Worm (Caenorhabditis elegans) whole organism, L3 larva: Measurements from ENCODE around the gene znf-474.

Experiments
- aly-2 ChIP-seq: fragments of 150-350 bp; optimal IDR thresholded peaks from 2 replicates; lab custom pipeline; 2014; ENCODE audit warnings: missing biosample characterization, missing genetic modification characterization
- ceh-28 ChIP-seq: fragments of 150-350 bp; optimal IDR thresholded peaks from 2 replicates; lab custom pipeline; 2014; ENCODE audit warnings: missing biosample characterization, missing genetic modification reagents, missing genetic modification characterization
- elt-3 ChIP-seq, 3 experiments: fragments of 150-350 bp in 1 of 3; sonication (generic microtip) in 2 of 3; optimal IDR thresholded peaks; 2 replicates in 2 of 3; 4 replicates in 1 of 3; lab custom pipeline; 2014 to 2017; ENCODE audit warnings: missing biosample characterization in 3 of 3, missing genetic modification characterization in 3 of 3
- fos-1 ChIP-seq: fragments of 150-350 bp; optimal IDR thresholded peaks from 2 replicates; lab custom pipeline; 2014; ENCODE audit warnings: missing biosample characterization, missing genetic modification characterization
- nhr-11 ChIP-seq: fragments of 150-350 bp; optimal IDR thresholded peaks from 2 replicates; lab custom pipeline; 2014; ENCODE audit warnings: missing biosample characterization, missing genetic modification characterization
- nhr-12 ChIP-seq: fragments of 150-350 bp; optimal IDR thresholded peaks from 2 replicates; lab custom pipeline; 2014; ENCODE audit warnings: missing biosample characterization, missing genetic modification characterization
- pha-4 ChIP-seq: fragments of 150-350 bp; optimal IDR thresholded peaks from 2 replicates; lab custom pipeline; 2014; ENCODE audit warnings: missing biosample characterization, missing genetic modification reagents, missing genetic modification characterization
- zag-1 ChIP-seq: fragments of 150-350 bp; optimal IDR thresholded peaks from 2 replicates; lab custom pipeline; 2014; ENCODE audit warnings: missing biosample characterization, missing genetic modification characterization

DNA sequence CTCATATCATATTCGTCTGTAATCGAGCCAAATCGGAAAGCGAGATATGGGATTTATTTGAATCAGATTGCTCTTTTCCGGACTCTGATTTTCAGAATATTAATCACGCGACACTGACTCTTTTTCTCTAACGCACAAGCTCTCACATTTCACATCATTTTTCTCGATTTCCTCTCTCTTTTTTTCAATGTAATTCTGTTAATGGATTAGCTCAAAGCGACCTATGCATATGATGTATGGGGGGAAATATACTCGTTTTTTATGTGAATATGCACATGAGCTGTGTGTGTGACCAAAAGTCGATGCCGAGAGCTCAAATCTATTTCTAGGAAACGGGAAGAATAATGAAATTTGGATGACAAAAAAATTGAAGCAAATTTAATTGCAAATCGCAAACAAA, 50.9 kb downstream of the znf-474 start:
- no peak for TF ChIP-seq nhr-12 (tag; lab: Kevin White, UChicago)
- no peak for TF ChIP-seq elt-3 (tag; optimal IDR thresholded peaks at IDR 0.05; lab: Kevin White, UChicago)
- TF ChIP-seq zag-1 (tag; lab: Kevin White, UChicago) = no peak
- no peak for TF ChIP-seq aly-2 (tag; lab: Kevin White, UChicago)
- no peak for TF ChIP-seq ceh-28 (tag; lab: Kevin White, UChicago)
- TF ChIP-seq nhr-11 (tag; lab: Kevin White, UChicago) = peak; percentile 88
- no peak for TF ChIP-seq pha-4 (tag; lab: Kevin White, UChicago)
- no peak for TF ChIP-seq fos-1
